Fruit fly (Drosophila melanogaster): ENCODE data around the gene CG16854.

DNA sequence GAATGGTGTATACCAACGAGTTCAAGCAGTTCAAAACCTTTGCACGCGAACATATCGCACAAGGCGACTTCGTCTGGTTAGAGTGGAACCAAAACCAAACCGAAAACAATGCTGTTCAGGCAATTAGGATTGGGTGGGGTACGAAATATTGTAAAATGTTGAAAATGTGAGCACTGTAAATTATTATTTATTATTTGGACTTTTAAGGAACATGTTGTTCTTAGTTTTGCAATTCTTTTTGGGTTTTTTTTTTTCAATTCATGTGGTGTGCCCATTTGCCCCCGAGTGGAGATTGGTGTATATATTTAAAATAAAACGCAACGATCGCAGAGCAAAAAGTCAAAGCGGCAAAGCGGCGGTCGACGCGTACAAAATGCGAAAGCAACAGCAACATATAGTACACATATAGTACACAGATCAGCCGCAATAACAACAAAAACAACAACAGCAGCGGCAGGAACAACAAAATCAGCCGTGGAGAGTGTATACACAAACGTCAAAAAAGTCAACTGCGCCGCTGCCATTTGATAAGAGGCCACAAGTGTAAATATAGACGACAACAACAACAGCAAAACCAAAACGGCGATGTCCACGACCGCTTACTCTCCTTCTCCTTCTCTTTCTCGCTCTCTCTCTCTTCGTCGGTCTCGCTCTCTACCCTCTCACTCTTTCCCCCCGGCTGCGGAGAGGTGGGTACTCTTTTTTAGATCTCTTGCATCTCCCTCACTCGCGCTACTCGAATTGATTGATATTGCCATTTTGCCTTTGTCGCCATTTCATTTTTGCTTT, 41.6 kb upstream of the CG16854 start:
- TF ChIP-seq pan (optimal IDR thresholded peaks at IDR 0.05) (no peak), Vsx2 (GFP tag; optimal IDR thresholded peaks at IDR 0.05; ENCODE audit: partially characterized antibody) (no peak), h (GFP tag; optimal IDR thresholded peaks at IDR 0.05) (peak; percentile 72), CrebA (GFP tag; optimal IDR thresholded peaks at IDR 0.05; ENCODE audit: borderline replicate concordance) (no peak), br (GFP tag; optimal IDR thresholded peaks at IDR 0.05) (peak; percentile 84), N (GFP tag; optimal IDR thresholded peaks at IDR 0.05) (no peak), Hr78 (GFP tag; optimal IDR thresholded peaks at IDR 0.05) (no peak), woc (GFP tag; optimal IDR thresholded peaks at IDR 0.05) (peak; percentile 31), foxo (GFP tag; optimal IDR thresholded peaks at IDR 0.05) (peak in 1 of 2 experiments; percentile 88), fru (GFP tag; optimal IDR thresholded peaks at IDR 0.05) (peak; percentile 70)

Measured in whole organism, wandering third instar larva.